Worm (Caenorhabditis elegans) whole organism, midembryonic: Measurements from ENCODE around the gene cpg-23.
A peak's percentile ranks its signal among the peaks of the same experiment; 100 is the strongest.

Experiments
- T22C8.4 ChIP-seq: fragments of 200-800 bp; sonication (Bioruptor generic); IDR thresholded peaks from 2 replicates; pipeline ENCODE4 v1.3.6; 2022; ENCODE audit warnings: missing genetic modification characterization, missing compliant biosample characterization
- cog-1 ChIP-seq: sonication (generic microtip); optimal IDR thresholded peaks from 2 replicates; lab custom pipeline; 2016; ENCODE audit warnings: missing genetic modification characterization, missing compliant biosample characterization
- flt-1 ChIP-seq: fragments of 200-800 bp; sonication (Bioruptor generic); IDR thresholded peaks from 2 replicates; pipeline ENCODE4 v1.3.6; 2022; ENCODE audit warnings: missing genetic modification characterization, missing compliant biosample characterization
- klf-2 ChIP-seq: fragments of 200-800 bp; sonication (Bioruptor generic); conservative IDR thresholded peaks from 2 replicates; pipeline ENCODE4 v1.3.6; 2022; ENCODE audit warnings: missing genetic modification reagents, missing genetic modification characterization, missing compliant biosample characterization
- med-1 ChIP-seq: sonication (generic microtip); optimal IDR thresholded peaks from 2 replicates; lab custom pipeline; 2017; ENCODE audit warnings: missing genetic modification characterization, mild to moderate bottlenecking, missing compliant biosample characterization, antibody characterized with exemption, missing genetic modification reagents; ENCODE audit not compliant: insufficient read depth
- ref-1 ChIP-seq: fragments of 200-800 bp; sonication (Bioruptor generic); conservative IDR thresholded peaks from 2 replicates; pipeline ENCODE4 v1.3.6; 2022; ENCODE audit warnings: missing genetic modification reagents, missing genetic modification characterization, missing compliant biosample characterization
- tab-1 ChIP-seq: fragments of 200-800 bp; sonication (Bioruptor generic); IDR thresholded peaks from 2 replicates; pipeline ENCODE4 v1.3.6; 2022; ENCODE audit warnings: missing genetic modification characterization, missing compliant biosample characterization
- ztf-23 ChIP-seq: fragments of 200-800 bp; sonication (Bioruptor generic); IDR thresholded peaks from 2 replicates; pipeline ENCODE4 v1.3.6; 2022; ENCODE audit warnings: missing genetic modification reagents, missing genetic modification characterization, missing compliant biosample characterization
- ztf-29 ChIP-seq: fragments of 200-800 bp; sonication (Bioruptor generic); IDR thresholded peaks from 2 replicates; pipeline ENCODE4 v1.3.6; 2022; ENCODE audit warnings: missing genetic modification reagents, missing genetic modification characterization, missing compliant biosample characterization

The cpg-23 gene

ce11 chrV:19120743-19121642 lies 19.6 kb upstream of the cpg-23 start:
- TF ChIP-seq ztf-29 (GFP tag; lab: Robert Waterston, UW) (no peak), flt-1 (0 out of 2 replicates have a peak, but pooled peaks have one; percentile 12), T22C8.4 (peak; percentile 84)

- TF ChIP-seq flt-1: no peak
- TF ChIP-seq ztf-23 (GFP tag; lab: Robert Waterston, UW): no peak
- no peak for TF ChIP-seq cog-1 (tag; lab: Kevin White, UChicago)
- no peak for TF ChIP-seq ref-1 (GFP tag; lab: Robert Waterston, UW)
- no peak for TF ChIP-seq ztf-29 (GFP tag; lab: Robert Waterston, UW)
- no peak for TF ChIP-seq T22C8.4
These were observed 16.0 kb upstream of the cpg-23 start, which contains the start of gene bed-1 for ce11 chrV:19124586-19124985. TSS of gene bed-1 (minus strand) at chrV:19124922.

- TF ChIP-seq ztf-23 (GFP tag; lab: Robert Waterston, UW): no peak
These were observed 15.3 kb upstream of the cpg-23 start for ce11 chrV:19125253-19125652.

- peak; percentile 94 for TF ChIP-seq T22C8.4
- peak; percentile 93 for TF ChIP-seq ztf-23 (GFP tag; lab: Robert Waterston, UW)
- peak; percentile 85 for TF ChIP-seq ref-1 (GFP tag; lab: Robert Waterston, UW)
- peak; percentile 96 for TF ChIP-seq flt-1
- TF ChIP-seq cog-1 (tag; lab: Kevin White, UChicago): peak; percentile 49
- peak; percentile 90 for TF ChIP-seq klf-2 (GFP tag; lab: Robert Waterston, UW)
- peak; percentile 91 for TF ChIP-seq ztf-29 (GFP tag; lab: Robert Waterston, UW)
- peak; percentile 94 for TF ChIP-seq tab-1 (GFP tag; lab: Robert Waterston, UW)
- peak; percentile 42 for TF ChIP-seq med-1 (GFP tag; lab: Kevin White, UChicago)
These were observed 14.8 kb upstream of the cpg-23 start for ce11 chrV:19125812-19126211.

ce11 chrV:19127225-19127624 lies 13.4 kb upstream of the cpg-23 start, which contains the start of gene dyf-17:
TSS of gene dyf-17 (plus strand) at chrV:19127525.
- TF ChIP-seq T22C8.4 (no peak), tab-1 (GFP tag; lab: Robert Waterston, UW) (no peak), ztf-23 (GFP tag; lab: Robert Waterston, UW) (no peak), cog-1 (tag; lab: Kevin White, UChicago) (no peak), flt-1 (no peak), klf-2 (GFP tag; lab: Robert Waterston, UW) (no peak), ref-1 (GFP tag; lab: Robert Waterston, UW) (no peak)

ce11 chrV:19129497-19130212 lies 10.9 kb upstream of the cpg-23 start:
- TF ChIP-seq T22C8.4: peak; percentile 67; the same call in 1 of the 2 replicates
- no peak for TF ChIP-seq flt-1
- no peak for TF ChIP-seq tab-1 (GFP tag; lab: Robert Waterston, UW)

ce11 chrV:19131848-19132401 lies 8.7 kb upstream of the cpg-23 start:
- TF ChIP-seq tab-1 (GFP tag; lab: Robert Waterston, UW) (no peak), T22C8.4 (peak; percentile 70)

ce11 chrV:19133507-19133906 lies 7.1 kb upstream of the cpg-23 start, which contains the start of gene Y39B6A.10:
TSS of gene Y39B6A.10 (minus strand) at chrV:19133607.
- TF ChIP-seq klf-2 (GFP tag; lab: Robert Waterston, UW) (no peak), ztf-23 (GFP tag; lab: Robert Waterston, UW) (no peak), T22C8.4 (no peak), flt-1 (no peak), ztf-29 (GFP tag; lab: Robert Waterston, UW) (no peak), med-1 (GFP tag; lab: Kevin White, UChicago) (no peak), tab-1 (GFP tag; lab: Robert Waterston, UW) (no peak), cog-1 (tag; lab: Kevin White, UChicago) (no peak), ref-1 (GFP tag; lab: Robert Waterston, UW) (no peak)

- TF ChIP-seq med-1 (GFP tag; lab: Kevin White, UChicago) (no peak), ztf-23 (GFP tag; lab: Robert Waterston, UW) (no peak), klf-2 (GFP tag; lab: Robert Waterston, UW) (no peak), T22C8.4 (no peak), flt-1 (no peak), tab-1 (GFP tag; lab: Robert Waterston, UW) (no peak)
These were observed 4.4 kb upstream of the cpg-23 start, which contains the start of gene Y39B6A.9 for ce11 chrV:19136206-19136605. TSS of gene Y39B6A.9 (plus strand) at chrV:19136506.

- TF ChIP-seq flt-1 (peak; percentile 44; the same call in 1 of the 2 replicates), ztf-23 (GFP tag; lab: Robert Waterston, UW) (peak; percentile 49; the same call in 1 of the 2 replicates), klf-2 (GFP tag; lab: Robert Waterston, UW) (no peak)
These were observed 2.0 kb downstream of the cpg-23 start for ce11 chrV:19142595-19142994.
